Fruit fly (Drosophila melanogaster) whole organism, embryonic: ENCODE measurements around the gene Helz.
A peak's percentile ranks its signal among the peaks of the same experiment; 100 is the strongest.

Experiments
- Adf1 ChIP-seq: fragments of 200-800 bp; sonication (Bioruptor generic); IDR thresholded peaks from 2 replicates; pipeline ENCODE4 v1.3.6; 2022; ENCODE audit warnings: missing biosample characterization, missing genetic modification characterization
- Asciz ChIP-seq: fragments of 200-800 bp; sonication (Bioruptor generic); optimal IDR thresholded peaks from 2 replicates; lab custom pipeline; 2017; ENCODE audit warnings: missing biosample characterization, mild to moderate bottlenecking, missing genetic modification characterization, missing genetic modification reagents
- CG10565 ChIP-seq: fragments of 200-800 bp; sonication (Bioruptor generic); optimal IDR thresholded peaks from 3 replicates; lab custom pipeline; 2016; ENCODE audit warnings: missing biosample characterization, mild to moderate bottlenecking, missing genetic modification characterization
- CG12104 ChIP-seq: fragments of 200-800 bp; sonication (Bioruptor generic); optimal IDR thresholded peaks from 3 replicates; lab custom pipeline; 2016; ENCODE audit warnings: missing biosample characterization, missing genetic modification characterization
- CG15479 ChIP-seq: fragments of 200-800 bp; sonication (Bioruptor generic); optimal IDR thresholded peaks from 3 replicates; lab custom pipeline; 2019; ENCODE audit warnings: missing biosample characterization, mild to moderate bottlenecking, missing genetic modification characterization, moderate library complexity
- CG17359 ChIP-seq: fragments of 200-800 bp; sonication (Bioruptor generic); optimal IDR thresholded peaks from 3 replicates; lab custom pipeline; 2018; ENCODE audit warnings: missing biosample characterization, mild to moderate bottlenecking, missing genetic modification characterization, moderate library complexity
- CG17568 ChIP-seq: fragments of 200-800 bp; sonication (Bioruptor generic); optimal IDR thresholded peaks from 2 replicates; lab custom pipeline; 2018; ENCODE audit warnings: missing biosample characterization, mild to moderate bottlenecking, missing genetic modification characterization, moderate library complexity
- CG17612 ChIP-seq: fragments of 200-800 bp; sonication (Bioruptor generic); IDR thresholded peaks from 2 replicates; pipeline ENCODE4 v1.3.6; 2022; ENCODE audit warnings: missing biosample characterization, missing genetic modification characterization
- CG18011 ChIP-seq: fragments of 200-800 bp; sonication (Bioruptor generic); optimal IDR thresholded peaks from 2 replicates; lab custom pipeline; 2017; ENCODE audit warnings: missing biosample characterization, missing genetic modification characterization, mild to moderate bottlenecking, moderate library complexity, missing genotype
- CG1832 ChIP-seq: fragments of 200-800 bp; sonication (Bioruptor generic); optimal IDR thresholded peaks from 2 replicates; lab custom pipeline; 2017; ENCODE audit warnings: missing biosample characterization, mild to moderate bottlenecking, missing genetic modification characterization, inconsistent platforms
- CG2129 ChIP-seq: fragments of 200-800 bp; sonication (Bioruptor generic); IDR thresholded peaks from 2 replicates; pipeline ENCODE4 v1.3.6; 2022; ENCODE audit warnings: missing biosample characterization, missing genetic modification characterization; ENCODE audit not compliant: partially characterized antibody
- CG3847 ChIP-seq: fragments of 200-800 bp; sonication (Bioruptor generic); IDR thresholded peaks from 2 replicates; pipeline ENCODE4 v1.3.6; 2022; ENCODE audit warnings: missing biosample characterization, missing genetic modification characterization
- CG42726 ChIP-seq: fragments of 200-800 bp; sonication (Bioruptor generic); IDR thresholded peaks from 2 replicates; pipeline ENCODE4 v1.3.6; 2022; ENCODE audit warnings: missing biosample characterization, missing genetic modification characterization; ENCODE audit not compliant: partially characterized antibody
- CG5953 ChIP-seq: fragments of 200-800 bp; sonication (Bioruptor generic); IDR thresholded peaks from 2 replicates; pipeline ENCODE4 v1.3.6; 2022; ENCODE audit warnings: missing biosample characterization, missing genetic modification characterization
- CG7357 ChIP-seq: fragments of 200-800 bp; sonication (Bioruptor generic); IDR thresholded peaks from 3 replicates; pipeline ENCODE4 v1.3.6; 2022; ENCODE audit warnings: missing biosample characterization, missing genetic modification characterization
- CG7786 ChIP-seq: fragments of 200-800 bp; sonication (Bioruptor generic); optimal IDR thresholded peaks from 2 replicates; lab custom pipeline; 2016; ENCODE audit warnings: missing biosample characterization, missing genetic modification characterization
- Dfd ChIP-seq, 2 experiments: fragments of >200 bp; optimal IDR thresholded peaks; 2 replicates each; lab custom pipeline; 2017; ENCODE audit warnings: missing biosample characterization in 2 of 2, missing genetic modification characterization in 2 of 2
- ERR ChIP-seq: fragments of 200-800 bp; sonication (Bioruptor generic); optimal IDR thresholded peaks from 2 replicates; lab custom pipeline; 2016; ENCODE audit warnings: missing biosample characterization, missing genetic modification characterization
- Kr ChIP-seq: fragments of 200-800 bp; sonication (Bioruptor generic); optimal IDR thresholded peaks from 2 replicates; lab custom pipeline; 2017; ENCODE audit warnings: missing biosample characterization, mild to moderate bottlenecking, missing genetic modification characterization
- Med ChIP-seq: fragments of 200-800 bp; sonication (Bioruptor generic); peaks from one replicate; lab custom pipeline; 2016; ENCODE audit warnings: missing biosample characterization, missing genetic modification characterization, mild to moderate bottlenecking, inconsistent platforms, moderate library complexity
- Oli ChIP-seq: fragments of 200-800 bp; sonication (Bioruptor generic); optimal IDR thresholded peaks from 2 replicates; lab custom pipeline; 2018; ENCODE audit warnings: missing biosample characterization, mild to moderate bottlenecking, missing genetic modification characterization, moderate library complexity
- PHDP ChIP-seq: fragments of 200-800 bp; sonication (Bioruptor generic); optimal IDR thresholded peaks from 3 replicates; lab custom pipeline; 2018; ENCODE audit warnings: missing biosample characterization, mild to moderate bottlenecking, missing genetic modification characterization, moderate library complexity
- Poxn ChIP-seq: fragments of 200-800 bp; sonication (Bioruptor generic); IDR thresholded peaks from 2 replicates; pipeline ENCODE4 v1.3.6; 2022; ENCODE audit warnings: missing biosample characterization, missing genetic modification characterization
- Scr ChIP-seq: fragments of 200-800 bp; sonication (Bioruptor generic); IDR thresholded peaks from 2 replicates; pipeline ENCODE4 v1.3.6; 2022; ENCODE audit warnings: missing biosample characterization, missing genetic modification characterization; ENCODE audit not compliant: partially characterized antibody
- Sry-β ChIP-seq: fragments of 200-800 bp; sonication (Bioruptor generic); optimal IDR thresholded peaks from 2 replicates; lab custom pipeline; 2018; ENCODE audit warnings: missing biosample characterization, mild to moderate bottlenecking, missing genetic modification characterization, moderate library complexity
- Xrp1 ChIP-seq: fragments of 200-800 bp; sonication (Bioruptor generic); IDR thresholded peaks from 2 replicates; pipeline ENCODE4 v1.3.6; 2022; ENCODE audit warnings: missing biosample characterization, missing genetic modification characterization
- aop ChIP-seq: fragments of 200-800 bp; sonication (Bioruptor generic); IDR thresholded peaks from 2 replicates; pipeline ENCODE4 v1.3.6; 2022; ENCODE audit warnings: missing biosample characterization, missing genetic modification characterization
- br ChIP-seq: fragments of >200 bp; optimal IDR thresholded peaks from 2 replicates; lab custom pipeline; 2017
- crol ChIP-seq: fragments of 200-800 bp; sonication (Bioruptor generic); IDR thresholded peaks from 2 replicates; pipeline ENCODE4 v1.3.6; 2022; ENCODE audit warnings: missing biosample characterization, missing genetic modification characterization
- dm ChIP-seq: fragments of 200-800 bp; sonication (Bioruptor generic); optimal IDR thresholded peaks from 3 replicates; lab custom pipeline; 2016; ENCODE audit warnings: missing biosample characterization, missing genetic modification characterization
- gro ChIP-seq: fragments of 200-800 bp; sonication (Bioruptor generic); optimal IDR thresholded peaks from 2 replicates; lab custom pipeline; 2016; ENCODE audit warnings: missing biosample characterization, missing genetic modification characterization
- ham ChIP-seq: fragments of 200-800 bp; sonication (Bioruptor generic); IDR thresholded peaks from 2 replicates; pipeline ENCODE4 v1.3.6; 2022; ENCODE audit warnings: missing biosample characterization, missing genetic modification characterization
- hkb ChIP-seq, 2 experiments: fragments of 200-800 bp in 1 of 2; fragments of >200 bp in 1 of 2; sonication (Bioruptor generic) in 1 of 2; IDR thresholded peaks in 1 of 2; optimal IDR thresholded peaks in 1 of 2; 2 replicates each; pipeline versions ENCODE4 v1.3.6 to Lab custom; 2017 to 2022; ENCODE audit warnings: missing biosample characterization in 1 of 2, missing genetic modification characterization in 1 of 2
- ind ChIP-seq: fragments of 200-800 bp; sonication (Bioruptor generic); optimal IDR thresholded peaks from 3 replicates; lab custom pipeline; 2016; ENCODE audit warnings: missing biosample characterization, missing genetic modification characterization
- jumu ChIP-seq: fragments of 200-800 bp; sonication (Bioruptor generic); optimal IDR thresholded peaks from 3 replicates; lab custom pipeline; 2016; ENCODE audit warnings: missing biosample characterization, missing genetic modification characterization
- kah ChIP-seq: fragments of 200-800 bp; sonication (Bioruptor generic); optimal IDR thresholded peaks from 2 replicates; lab custom pipeline; 2018; ENCODE audit warnings: missing biosample characterization, mild to moderate bottlenecking, missing genetic modification characterization
- knrl ChIP-seq: fragments of 200-800 bp; sonication (Bioruptor generic); IDR thresholded peaks from 3 replicates; pipeline ENCODE4 v1.3.6; 2022; ENCODE audit warnings: missing biosample characterization, missing genetic modification characterization; ENCODE audit not compliant: partially characterized antibody
- onecut ChIP-seq: fragments of 200-800 bp; sonication (Bioruptor generic); IDR thresholded peaks from 2 replicates; pipeline ENCODE4 v1.3.6; 2022; ENCODE audit warnings: missing biosample characterization, missing genetic modification characterization
- p53 ChIP-seq: fragments of 200-800 bp; sonication (Bioruptor generic); optimal IDR thresholded peaks from 2 replicates; lab custom pipeline; 2016; ENCODE audit warnings: missing biosample characterization, missing genetic modification characterization
- pan ChIP-seq, 4 experiments: fragments of >200 bp in 3 of 4; fragments of 200-800 bp in 1 of 4; sonication (Bioruptor generic) in 1 of 4; optimal IDR thresholded peaks in 3 of 4; IDR thresholded peaks in 1 of 4; 2 replicates each; pipeline versions ENCODE4 v1.3.6 to Lab custom; 2017 to 2022; ENCODE audit warnings: missing biosample characterization in 2 of 4, missing genetic modification characterization in 2 of 4, mixed read lengths in 1 of 4
- rib ChIP-seq: fragments of 200-800 bp; sonication (Bioruptor generic); IDR thresholded peaks from 2 replicates; pipeline ENCODE4 v1.3.6; 2022; ENCODE audit warnings: missing biosample characterization, missing genetic modification characterization
- row ChIP-seq: fragments of 200-800 bp; sonication (Bioruptor generic); IDR thresholded peaks from 3 replicates; pipeline ENCODE4 v1.3.6; 2022; ENCODE audit warnings: missing biosample characterization, missing genetic modification characterization
- sd ChIP-seq: fragments of 200-800 bp; sonication (Bioruptor generic); optimal IDR thresholded peaks from 3 replicates; lab custom pipeline; 2018; ENCODE audit warnings: missing biosample characterization, mild to moderate bottlenecking, missing genetic modification characterization, moderate library complexity
- sens ChIP-seq: fragments of 200-800 bp; sonication (Bioruptor generic); peaks from one replicate; lab custom pipeline; 2016; ENCODE audit warnings: missing biosample characterization, missing genetic modification characterization
- sna ChIP-seq: fragments of 200-800 bp; sonication (Bioruptor generic); IDR thresholded peaks from 2 replicates; pipeline ENCODE4 v1.3.6; 2022; ENCODE audit warnings: missing biosample characterization, missing genetic modification characterization; ENCODE audit not compliant: partially characterized antibody
- tio ChIP-seq: fragments of 200-800 bp; sonication (Bioruptor generic); optimal IDR thresholded peaks from 2 replicates; lab custom pipeline; 2017; ENCODE audit warnings: missing biosample characterization, missing genetic modification characterization, inconsistent platforms
- tna ChIP-seq: fragments of 200-800 bp; sonication (Bioruptor generic); IDR thresholded peaks from 2 replicates; pipeline ENCODE4 v1.3.6; 2022; ENCODE audit warnings: missing biosample characterization, missing genetic modification characterization; ENCODE audit not compliant: partially characterized antibody
- wek ChIP-seq: fragments of 200-800 bp; sonication (Bioruptor generic); optimal IDR thresholded peaks from 3 replicates; lab custom pipeline; 2018; ENCODE audit warnings: missing biosample characterization, mild to moderate bottlenecking, missing genetic modification characterization, moderate library complexity
- z ChIP-seq: fragments of 200-800 bp; sonication (Bioruptor generic); IDR thresholded peaks from 3 replicates; pipeline ENCODE4 v1.3.6; 2022; ENCODE audit warnings: missing biosample characterization, missing genetic modification characterization

Helz gene

dm6 chr3L:14752816-14753215, 36.9 kb upstream of the Helz start (continued):
- TF ChIP-seq gro (GFP tag; lab: Kevin White, UChicago) (no peak), p53 (GFP tag; lab: Kevin White, UChicago) (no peak), CG42726 (GFP tag; lab: Robert Waterston, UW) (no peak), CG7786 (no peak), row (GFP tag; lab: Robert Waterston, UW) (no peak), pan (optimal IDR thresholded peaks at IDR 0.05; lab: Kevin White, UChicago) (no peak), pan (GFP tag; optimal IDR thresholded peaks at IDR 0.05 in 1 of 2, IDR thresholded peaks at IDR 0.05 in 1 of 2) (no peak), Poxn (GFP tag; lab: Robert Waterston, UW) (no peak), crol (0 out of 2 replicates have a peak, but pooled peaks have one; percentile 29), Dfd (GFP tag; optimal IDR thresholded peaks at IDR 0.05; lab: Kevin White, UChicago) (peak in 1 of 2 experiments; percentile 64), CG17568 (GFP tag; lab: Kevin White, UChicago) (no peak), ham (GFP tag; lab: Robert Waterston, UW) (no peak), Med (GFP tag; lab: Kevin White, UChicago) (peak; percentile 72), CG12104 (no peak), br (lab: Kevin White, UChicago) (no peak), CG10565 (GFP tag; lab: Kevin White, UChicago) (no peak)
- TF ChIP-seq, all 482 proteins: peak for 7

- TF ChIP-seq knrl (GFP tag; lab: Robert Waterston, UW) (no peak), ERR (GFP tag; lab: Kevin White, UChicago) (no peak), tna (GFP tag; lab: Robert Waterston, UW) (no peak), sens (GFP tag; lab: Kevin White, UChicago) (peak; percentile 85), rib (GFP tag; lab: Robert Waterston, UW) (peak; percentile 36; the same call in 1 of the 2 replicates), Xrp1 (GFP tag; lab: Robert Waterston, UW) (no peak), CG17359 (tag; lab: Kevin White, UChicago) (peak; percentile 61), sd (tag; lab: Kevin White, UChicago) (peak; percentile 66), tio (no peak), aop (GFP tag; lab: Robert Waterston, UW) (no peak), CG1832 (peak; percentile 78), CG5953 (GFP tag; lab: Robert Waterston, UW) (no peak), Scr (GFP tag; lab: Robert Waterston, UW) (0 out of 2 replicates have a peak, but pooled peaks have one; percentile 29), Kr (peak; percentile 17), Adf1 (GFP tag; lab: Robert Waterston, UW) (peak; percentile 59; the same call in 1 of the 2 replicates), z (GFP tag; lab: Robert Waterston, UW) (peak; percentile 71; the same call in 2 of the 3 replicates), CG3847 (GFP tag; lab: Robert Waterston, UW) (no peak), CG2129 (GFP tag; lab: Robert Waterston, UW) (no peak), CG7357 (GFP tag; lab: Robert Waterston, UW) (no peak), Oli (no peak), Sry-β (GFP tag; lab: Kevin White, UChicago) (no peak), wek (no peak), Asciz (no peak), onecut (GFP tag; lab: Robert Waterston, UW) (peak; percentile 99), sna (peak; percentile 75; the same call in 1 of the 2 replicates), hkb (optimal IDR thresholded peaks at IDR 0.05; lab: Kevin White, UChicago) (no peak), hkb (GFP tag; IDR thresholded peaks at IDR 0.05; lab: Robert Waterston, UW) (no peak; the same call in 1 of the 2 replicates), ind (GFP tag; lab: Kevin White, UChicago) (no peak), PHDP (tag; lab: Kevin White, UChicago) (no peak), jumu (GFP tag; lab: Kevin White, UChicago) (no peak), CG17612 (no peak), CG18011 (GFP tag; lab: Kevin White, UChicago) (no peak), CG15479 (GFP tag; lab: Kevin White, UChicago) (no peak), kah (GFP tag; lab: Kevin White, UChicago) (no peak), dm (GFP tag; lab: Kevin White, UChicago) (peak; percentile 58)
These were observed 34.6 kb upstream of the Helz start for dm6 chr3L:14755046-14755643.
